Worm (Caenorhabditis elegans): Measurements from ENCODE around the gene gob-1.

DNA sequence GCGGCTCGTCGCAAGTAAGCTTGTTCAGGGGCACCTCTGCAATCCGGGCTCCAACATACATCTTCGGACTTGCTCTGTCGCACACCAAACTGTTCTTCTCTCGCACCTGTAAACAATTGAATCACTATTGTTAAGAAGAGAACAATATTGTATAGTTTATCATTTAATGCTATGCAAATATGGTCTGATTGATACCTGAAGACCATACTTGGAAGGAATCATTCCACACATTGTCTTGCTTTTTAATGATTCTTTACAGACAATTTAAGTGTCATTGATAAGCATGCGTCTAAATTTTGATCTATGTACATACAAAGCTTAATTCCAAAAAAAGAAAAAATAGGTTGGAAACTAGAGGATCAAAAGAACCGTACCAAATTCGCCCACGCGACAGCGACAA is 53.5 kb downstream of the gob-1 start:
- TF ChIP-seq lsy-27 (tag; optimal IDR thresholded peaks at IDR 0.05; ENCODE audit: borderline replicate concordance, insufficient read depth) (no peak), lin-35 (GFP tag; optimal IDR thresholded peaks at IDR 0.05) (no peak), atf-7 (tag; optimal IDR thresholded peaks at IDR 0.05) (no peak), hlh-26 (GFP tag; conservative IDR thresholded peaks at IDR 0.05) (no peak), somi-1 (GFP tag; optimal IDR thresholded peaks at IDR 0.05) (no peak), akir-1 (GFP tag; optimal IDR thresholded peaks at IDR 0.05) (no peak), let-607 (tag; optimal IDR thresholded peaks at IDR 0.05) (no peak), attf-5 (GFP tag; optimal IDR thresholded peaks at IDR 0.05) (no peak), madf-6 (GFP tag; IDR thresholded peaks at IDR 0.05) (no peak), nhr-90 (tag; optimal IDR thresholded peaks at IDR 0.05) (no peak), F55B11.4 (tag; optimal IDR thresholded peaks at IDR 0.05; ENCODE audit: borderline replicate concordance, insufficient read depth) (no peak), lag-1 (GFP tag; IDR thresholded peaks at IDR 0.05) (no peak), nfya-2 (GFP tag; IDR thresholded peaks at IDR 0.05) (no peak), ztf-6 (GFP tag; IDR thresholded peaks at IDR 0.05) (no peak)

Measured in whole organism, young adult.